Fruit fly (Drosophila melanogaster) whole organism, adult: Measurements from ENCODE around the gene Cad99C.

Experiments used
- CG12768 ChIP-seq: fragments of 200-800 bp; sonication (Bioruptor generic); optimal IDR thresholded peaks from 2 replicates; lab custom pipeline; 2017; ENCODE audit warnings: missing biosample characterization, missing genetic modification characterization, mild to moderate bottlenecking, moderate library complexity, missing genetic modification reagents
- CG7101 ChIP-seq: fragments of 200-800 bp; sonication (Bioruptor generic); optimal IDR thresholded peaks from 2 replicates; lab custom pipeline; 2018; ENCODE audit warnings: missing biosample characterization, mild to moderate bottlenecking, missing genetic modification characterization, moderate library complexity
- Clk ChIP-seq: fragments of 200-800 bp; sonication (Bioruptor generic); optimal IDR thresholded peaks from 2 replicates; lab custom pipeline; 2017; ENCODE audit warnings: missing biosample characterization, missing genetic modification characterization
- kay ChIP-seq: fragments of 200-800 bp; sonication (Bioruptor generic); peaks from one replicate; lab custom pipeline; 2016; ENCODE audit warnings: missing biosample characterization, missing genetic modification characterization, borderline replicate concordance
- ovo ChIP-seq: fragments of 200-800 bp; sonication (Bioruptor generic); optimal IDR thresholded peaks from 2 replicates; lab custom pipeline; 2016; ENCODE audit warnings: missing biosample characterization, missing genetic modification characterization

- TF ChIP-seq ovo (GFP tag; lab: Kevin White, UChicago) (no peak), CG12768 (GFP tag; lab: Kevin White, UChicago) (no peak), Clk (GFP tag; lab: Kevin White, UChicago) (no peak), CG7101 (tag; lab: Kevin White, UChicago) (no peak), kay (GFP tag; lab: Kevin White, UChicago) (no peak)
Measured at dm6 chr3R:29903775-29904356, 62.4 kb downstream of the Cad99C start, which contains the start of gene CG15517.
